Worm (Caenorhabditis elegans) whole organism, L4/young adult: Measurements from ENCODE around the gene Y41C4A.11.

Source experiments
- W03F9.2 ChIP-seq: fragments of 150-350 bp; optimal IDR thresholded peaks from 2 replicates; lab custom pipeline; 2014; ENCODE audit warnings: missing biosample characterization, missing genetic modification characterization
- dao-5 ChIP-seq: sonication (generic microtip); optimal IDR thresholded peaks from 2 replicates; lab custom pipeline; 2016; ENCODE audit warnings: missing genotype, missing genetic modification characterization, moderate library complexity, missing compliant biosample characterization
- him-1 ChIP-seq: sonication (generic microtip); optimal IDR thresholded peaks from 2 replicates; lab custom pipeline; 2016; ENCODE audit warnings: missing genotype, missing genetic modification reagents, missing genetic modification characterization, missing compliant biosample characterization

- TF ChIP-seq him-1 (no peak), W03F9.2 (tag; lab: Kevin White, UChicago) (no peak), dao-5 (tag; lab: Kevin White, UChicago) (no peak)
These were observed 36.6 kb upstream of the Y41C4A.11 start for ce11 chrIII:11683038-11683437.
